Fruit fly (Drosophila melanogaster): ENCODE data around the gene Hmx.

DNA sequence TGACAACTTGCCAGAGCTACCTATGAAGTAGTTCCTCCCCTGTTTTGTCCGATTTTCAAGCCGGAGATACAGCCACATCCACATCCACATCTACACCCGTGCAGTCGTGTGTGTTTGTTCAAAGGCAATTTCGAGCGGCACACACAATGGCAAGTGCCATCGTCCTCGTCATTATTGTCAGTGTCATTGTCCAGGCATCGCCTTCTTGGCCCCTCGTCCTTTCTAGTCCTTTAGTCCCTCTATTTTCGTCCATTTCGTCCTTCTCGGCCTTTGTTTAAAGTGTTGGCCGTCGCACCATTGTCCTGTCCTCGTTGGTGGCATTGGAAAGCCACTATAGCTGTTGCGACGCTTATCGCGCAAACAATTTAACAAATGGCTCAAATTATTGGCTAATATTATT is 44.2 kb downstream of the Hmx start:
- no peak for TF ChIP-seq CTCF (optimal IDR thresholded peaks at IDR 0.05)
- no peak for TF ChIP-seq CG8478 (optimal IDR thresholded peaks at IDR 0.05)

Measured in S2 (cell line).